Worm (Caenorhabditis elegans) whole organism, L3 larva: ENCODE data around the gene D2024.1.

Experiments used
- fkh-10 ChIP-seq: sonication (generic microtip); optimal IDR thresholded peaks from 2 replicates; lab custom pipeline; 2017; ENCODE audit warnings: missing biosample characterization, missing genetic modification reagents, missing genetic modification characterization
- nhr-76 ChIP-seq: fragments of 150-350 bp; sonication (generic microtip); optimal IDR thresholded peaks from 5 replicates; lab custom pipeline; 2014; ENCODE audit warnings: missing biosample characterization, missing genetic modification characterization

DNA sequence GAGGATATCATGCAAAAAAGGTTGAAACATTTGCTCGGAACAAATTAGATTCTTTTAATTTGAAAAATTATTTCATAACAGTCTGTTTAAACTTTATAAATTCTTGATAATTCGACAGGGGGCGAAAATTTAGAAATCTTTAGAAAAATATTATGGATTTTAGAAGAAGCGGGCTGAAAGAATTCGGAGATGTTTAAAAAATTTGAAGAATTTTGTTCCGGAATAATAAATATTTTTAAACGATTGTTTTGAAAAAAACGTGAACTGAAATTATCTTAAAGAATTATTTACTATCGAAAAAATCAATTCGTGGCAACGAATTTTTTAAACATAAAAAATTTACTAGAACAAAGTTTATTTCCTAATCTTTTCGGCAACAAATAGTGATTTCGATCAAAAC, 43.6 kb upstream of the D2024.1 start, which contains the start of gene R13A1.3:
- TF ChIP-seq nhr-76 (tag; lab: Kevin White, UChicago) (no peak), fkh-10 (GFP tag; lab: Kevin White, UChicago) (no peak)
